Fruit fly (Drosophila melanogaster) whole organism, embryonic: ENCODE measurements around the gene CRIF.

ENCODE experiments used
- CG10267 ChIP-seq: fragments of 200-800 bp; sonication (Bioruptor generic); optimal IDR thresholded peaks from 2 replicates; lab custom pipeline; 2018; ENCODE audit warnings: missing biosample characterization, mild to moderate bottlenecking, missing genetic modification characterization, moderate library complexity
- CG10565 ChIP-seq: fragments of 200-800 bp; sonication (Bioruptor generic); optimal IDR thresholded peaks from 3 replicates; lab custom pipeline; 2016; ENCODE audit warnings: missing biosample characterization, mild to moderate bottlenecking, missing genetic modification characterization
- CG11247 ChIP-seq: fragments of 200-800 bp; sonication (Bioruptor generic); IDR thresholded peaks from 2 replicates; pipeline ENCODE4 v1.3.6; 2022; ENCODE audit warnings: missing biosample characterization, missing genetic modification characterization
- CG12659 ChIP-seq: fragments of 200-800 bp; sonication (Bioruptor generic); optimal IDR thresholded peaks from 3 replicates; lab custom pipeline; 2017; ENCODE audit warnings: mild to moderate bottlenecking, missing biosample characterization, missing genetic modification reagents, missing genetic modification characterization
- CG14014 ChIP-seq: fragments of 200-800 bp; sonication (Bioruptor generic); IDR thresholded peaks from 2 replicates; pipeline ENCODE4 v1.3.6; 2022; ENCODE audit warnings: missing biosample characterization, missing genetic modification characterization
- CG16779 ChIP-seq: fragments of 200-800 bp; sonication (Bioruptor generic); IDR thresholded peaks from 2 replicates; pipeline ENCODE4 v1.3.6; 2022; ENCODE audit warnings: missing biosample characterization, missing genetic modification characterization
- CG17359 ChIP-seq: fragments of 200-800 bp; sonication (Bioruptor generic); optimal IDR thresholded peaks from 3 replicates; lab custom pipeline; 2018; ENCODE audit warnings: missing biosample characterization, mild to moderate bottlenecking, missing genetic modification characterization, moderate library complexity
- CG18011 ChIP-seq: fragments of 200-800 bp; sonication (Bioruptor generic); optimal IDR thresholded peaks from 2 replicates; lab custom pipeline; 2017; ENCODE audit warnings: missing biosample characterization, missing genetic modification characterization, mild to moderate bottlenecking, moderate library complexity, missing genotype
- CG18619 ChIP-seq: fragments of 200-800 bp; sonication (Bioruptor generic); optimal IDR thresholded peaks from 3 replicates; lab custom pipeline; 2017; ENCODE audit warnings: missing biosample characterization, mild to moderate bottlenecking, missing genetic modification characterization
- CG18764 ChIP-seq: fragments of 200-800 bp; sonication (Bioruptor generic); optimal IDR thresholded peaks from 3 replicates; lab custom pipeline; 2016; ENCODE audit warnings: missing biosample characterization, missing genetic modification characterization
- CG2202 ChIP-seq: fragments of 200-800 bp; sonication (Bioruptor generic); optimal IDR thresholded peaks from 2 replicates; lab custom pipeline; 2018; ENCODE audit warnings: missing biosample characterization, mild to moderate bottlenecking, missing genetic modification characterization
- CG2889 ChIP-seq: fragments of 200-800 bp; sonication (Bioruptor generic); IDR thresholded peaks from 3 replicates; pipeline ENCODE4 v1.3.6; 2022; ENCODE audit warnings: missing biosample characterization, missing genetic modification characterization
- CG30020 ChIP-seq: fragments of 200-800 bp; optimal IDR thresholded peaks from 2 replicates; lab custom pipeline; 2019; ENCODE audit warnings: missing biosample characterization, mild to moderate bottlenecking, missing genetic modification characterization, moderate library complexity
- CG30403 ChIP-seq: fragments of 200-800 bp; sonication (Bioruptor generic); optimal IDR thresholded peaks from 3 replicates; lab custom pipeline; 2016; ENCODE audit warnings: missing biosample characterization, missing genetic modification characterization
- CG3281 ChIP-seq: fragments of 200-800 bp; sonication (Bioruptor generic); optimal IDR thresholded peaks from 3 replicates; lab custom pipeline; 2017; ENCODE audit warnings: missing biosample characterization, mild to moderate bottlenecking, missing genetic modification characterization
- CG43689 ChIP-seq: fragments of 200-800 bp; sonication (Bioruptor generic); IDR thresholded peaks from 2 replicates; pipeline ENCODE4 v1.3.6; 2022; ENCODE audit warnings: missing biosample characterization, missing genetic modification characterization
- CG6813 ChIP-seq: fragments of 200-800 bp; sonication (Bioruptor generic); optimal IDR thresholded peaks from 2 replicates; lab custom pipeline; 2017; ENCODE audit warnings: missing biosample characterization, missing genetic modification characterization, mild to moderate bottlenecking, moderate library complexity, missing genetic modification reagents
- CG6854 ChIP-seq: fragments of 200-800 bp; sonication (Bioruptor generic); optimal IDR thresholded peaks from 3 replicates; lab custom pipeline; 2017; ENCODE audit warnings: missing biosample characterization, mild to moderate bottlenecking, missing genetic modification characterization
- CG7928 ChIP-seq: fragments of 200-800 bp; sonication (Bioruptor generic); optimal IDR thresholded peaks from 2 replicates; lab custom pipeline; 2017; ENCODE audit warnings: missing biosample characterization, mild to moderate bottlenecking, missing genetic modification characterization
- CG9876 ChIP-seq: fragments of 200-800 bp; sonication (Bioruptor generic); optimal IDR thresholded peaks from 2 replicates; lab custom pipeline; 2016; ENCODE audit warnings: missing biosample characterization, missing genetic modification characterization
- Camta ChIP-seq: fragments of 200-800 bp; sonication (Bioruptor generic); optimal IDR thresholded peaks from 2 replicates; lab custom pipeline; 2016; ENCODE audit warnings: missing biosample characterization, missing genetic modification characterization
- Doc3 ChIP-seq: fragments of 200-800 bp; sonication (Bioruptor generic); IDR thresholded peaks from 3 replicates; pipeline ENCODE4 v1.3.6; 2022; ENCODE audit warnings: missing biosample characterization, missing genetic modification characterization; ENCODE audit not compliant: partially characterized antibody
- E2f2 ChIP-seq: fragments of 200-800 bp; sonication (Bioruptor generic); IDR thresholded peaks from 2 replicates; pipeline ENCODE4 v1.3.6; 2022; ENCODE audit warnings: missing biosample characterization, missing genetic modification characterization
- Elba2 ChIP-seq: fragments of 200-800 bp; sonication (Bioruptor generic); optimal IDR thresholded peaks from 3 replicates; lab custom pipeline; 2016; ENCODE audit warnings: missing biosample characterization, missing genetic modification characterization
- Gug ChIP-seq: fragments of 200-800 bp; sonication (Bioruptor generic); IDR thresholded peaks from 4 replicates; pipeline ENCODE4 v1.3.6; 2022; ENCODE audit warnings: missing biosample characterization, missing genetic modification characterization
- HmgD ChIP-seq: fragments of 200-800 bp; sonication (Bioruptor generic); optimal IDR thresholded peaks from 3 replicates; lab custom pipeline; 2016; ENCODE audit warnings: missing biosample characterization, missing genetic modification characterization
- NfI ChIP-seq: fragments of 200-800 bp; sonication (Bioruptor generic); optimal IDR thresholded peaks from 3 replicates; lab custom pipeline; 2018; ENCODE audit warnings: missing biosample characterization, mild to moderate bottlenecking, missing genetic modification characterization, moderate library complexity
- Oaz ChIP-seq: fragments of 200-800 bp; sonication (Bioruptor generic); IDR thresholded peaks from 2 replicates; pipeline ENCODE4 v1.3.6; 2022; ENCODE audit warnings: missing biosample characterization, missing genetic modification characterization
- Sin3A ChIP-seq: fragments of >200 bp; optimal IDR thresholded peaks from 2 replicates; lab custom pipeline; 2018
- Sry-δ ChIP-seq: fragments of 200-800 bp; sonication (Bioruptor generic); optimal IDR thresholded peaks from 2 replicates; lab custom pipeline; 2016; ENCODE audit warnings: missing biosample characterization, missing genetic modification characterization
- Trl ChIP-seq, 3 experiments: fragments of >200 bp in 2 of 3; fragments of 200-800 bp in 1 of 3; sonication (Bioruptor generic) in 1 of 3; optimal IDR thresholded peaks; 2 replicates in 1 of 3; 3 replicates in 2 of 3; lab custom pipeline; 2016 to 2017; ENCODE audit warnings: missing biosample characterization in 1 of 3, missing genetic modification characterization in 1 of 3
- ap ChIP-seq: fragments of 200-800 bp; sonication (Bioruptor generic); IDR thresholded peaks from 2 replicates; pipeline ENCODE4 v1.3.6; 2022; ENCODE audit warnings: missing biosample characterization, missing genetic modification characterization
- cas ChIP-seq: fragments of 200-800 bp; sonication (Bioruptor generic); IDR thresholded peaks from 2 replicates; pipeline ENCODE4 v1.3.6; 2022; ENCODE audit warnings: missing biosample characterization, missing genetic modification characterization
- cwo ChIP-seq: fragments of 200-800 bp; sonication (Bioruptor generic); optimal IDR thresholded peaks from 3 replicates; lab custom pipeline; 2017; ENCODE audit warnings: missing biosample characterization, missing genetic modification characterization, mild to moderate bottlenecking, moderate library complexity, missing genetic modification reagents
- dpn ChIP-seq, 2 experiments: fragments of 200-800 bp; sonication (Bioruptor generic); optimal IDR thresholded peaks; 3 replicates each; lab custom pipeline; 2016; ENCODE audit warnings: missing biosample characterization in 2 of 2, missing genetic modification characterization in 2 of 2
- dysf ChIP-seq: fragments of 200-800 bp; sonication (Bioruptor generic); IDR thresholded peaks from 3 replicates; pipeline ENCODE4 v1.3.6; 2022; ENCODE audit warnings: missing biosample characterization, missing genetic modification characterization
- gro ChIP-seq: fragments of 200-800 bp; sonication (Bioruptor generic); optimal IDR thresholded peaks from 2 replicates; lab custom pipeline; 2016; ENCODE audit warnings: missing biosample characterization, missing genetic modification characterization
- ham ChIP-seq: fragments of 200-800 bp; sonication (Bioruptor generic); IDR thresholded peaks from 2 replicates; pipeline ENCODE4 v1.3.6; 2022; ENCODE audit warnings: missing biosample characterization, missing genetic modification characterization
- kay ChIP-seq: fragments of 200-800 bp; sonication (Bioruptor generic); optimal IDR thresholded peaks from 2 replicates; lab custom pipeline; 2016; ENCODE audit warnings: missing biosample characterization, missing genetic modification characterization
- nerfin-1 ChIP-seq: fragments of 200-800 bp; sonication (Bioruptor generic); optimal IDR thresholded peaks from 3 replicates; lab custom pipeline; 2019; ENCODE audit warnings: missing biosample characterization, mild to moderate bottlenecking, missing genetic modification characterization, moderate library complexity
- odd ChIP-seq: fragments of 200-800 bp; sonication (Bioruptor generic); optimal IDR thresholded peaks from 2 replicates; lab custom pipeline; 2017; ENCODE audit warnings: missing biosample characterization, mild to moderate bottlenecking, missing genetic modification characterization
- peb ChIP-seq: fragments of 200-800 bp; sonication (Bioruptor generic); IDR thresholded peaks from 2 replicates; pipeline ENCODE4 v1.3.6; 2022; ENCODE audit warnings: missing biosample characterization, missing genetic modification characterization
- pnt ChIP-seq: fragments of 200-800 bp; sonication (Bioruptor generic); optimal IDR thresholded peaks from 3 replicates; lab custom pipeline; 2016; ENCODE audit warnings: missing biosample characterization, missing genetic modification characterization
- sob ChIP-seq: fragments of 200-800 bp; sonication (Bioruptor generic); IDR thresholded peaks from 2 replicates; pipeline ENCODE4 v1.3.6; 2022; ENCODE audit warnings: missing biosample characterization, missing genetic modification characterization
- sug ChIP-seq: fragments of 200-800 bp; optimal IDR thresholded peaks from 2 replicates; lab custom pipeline; 2019; ENCODE audit warnings: missing biosample characterization, mild to moderate bottlenecking, missing genetic modification characterization, moderate library complexity
- tio ChIP-seq: fragments of 200-800 bp; sonication (Bioruptor generic); optimal IDR thresholded peaks from 2 replicates; lab custom pipeline; 2017; ENCODE audit warnings: missing biosample characterization, missing genetic modification characterization, inconsistent platforms
- tna ChIP-seq: fragments of 200-800 bp; sonication (Bioruptor generic); IDR thresholded peaks from 2 replicates; pipeline ENCODE4 v1.3.6; 2022; ENCODE audit warnings: missing biosample characterization, missing genetic modification characterization; ENCODE audit not compliant: partially characterized antibody
- trem ChIP-seq: fragments of 200-800 bp; optimal IDR thresholded peaks from 3 replicates; lab custom pipeline; 2019; ENCODE audit warnings: missing biosample characterization, mild to moderate bottlenecking, missing genetic modification characterization, moderate library complexity

The CRIF gene

DNA sequence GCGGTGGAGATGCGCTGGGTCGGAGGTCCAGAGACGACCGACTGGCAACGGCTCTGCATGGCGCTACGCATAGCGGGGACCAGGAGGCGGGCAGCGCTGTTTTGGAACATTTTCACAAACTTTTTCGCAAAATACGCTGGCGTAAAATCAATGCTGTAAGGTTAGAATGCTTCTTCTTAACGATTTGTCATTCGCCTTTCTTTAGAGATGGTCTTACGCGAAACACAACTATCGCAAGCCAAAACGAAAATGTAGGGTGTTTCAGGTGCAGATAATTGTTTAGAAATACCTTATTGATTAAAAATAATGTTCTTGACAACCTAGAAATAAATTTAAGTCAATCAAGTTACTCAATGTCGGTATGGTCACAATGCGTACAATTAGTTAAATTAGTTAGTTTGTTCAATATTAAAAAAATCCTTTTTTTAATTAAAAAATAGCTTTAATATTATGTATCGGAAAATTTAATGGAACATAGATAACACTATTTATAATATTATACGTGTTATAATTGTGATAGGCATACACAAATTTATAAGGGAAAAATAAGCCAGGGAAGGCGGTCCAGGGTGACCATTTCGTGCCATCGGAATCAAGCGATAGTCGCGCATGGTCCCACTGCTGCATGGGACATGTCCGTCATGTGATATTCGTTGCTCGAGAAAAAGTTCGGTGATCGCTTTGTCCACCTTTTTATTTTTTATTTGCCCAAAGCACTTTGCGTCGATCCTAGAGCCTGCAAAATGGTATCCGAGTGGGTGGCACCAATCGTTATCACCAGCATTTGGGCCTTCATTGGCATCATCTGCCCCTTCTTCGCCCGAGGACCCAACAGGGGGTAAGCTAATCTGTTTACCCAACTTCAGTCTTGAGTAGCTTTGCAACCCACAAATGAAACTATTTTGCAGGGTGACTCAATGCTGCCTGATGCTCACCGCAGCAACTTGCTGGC, 29.2 kb downstream of the CRIF start, which contains the start of the genes COX8 and VhaM9.7-b (continued):
- TF ChIP-seq CG3281: peak; percentile 45
- peak; percentile 66 for TF ChIP-seq Doc3 (GFP tag; lab: Robert Waterston, UW)
- no peak for TF ChIP-seq odd (GFP tag; lab: Kevin White, UChicago)
- TF ChIP-seq peb: no peak
- TF ChIP-seq CG18619 (GFP tag; lab: Kevin White, UChicago): peak; percentile 40
- TF ChIP-seq NfI (GFP tag; lab: Kevin White, UChicago): peak; percentile 65
- 0 out of 3 replicates have a peak, but pooled peaks have one; percentile 22 for TF ChIP-seq CG2889 (GFP tag; lab: Robert Waterston, UW)
- peak; percentile 79 for TF ChIP-seq CG12659 (GFP tag; lab: Kevin White, UChicago)
- peak; percentile 81 for TF ChIP-seq CG30403 (GFP tag; lab: Kevin White, UChicago)
- TF ChIP-seq cas: no peak
- 0 out of 3 replicates have a peak, but pooled peaks have one; percentile 57 for TF ChIP-seq dysf (GFP tag; lab: Robert Waterston, UW)
- TF ChIP-seq Camta: peak; percentile 36
- peak; percentile 20 for TF ChIP-seq kay (GFP tag; lab: Kevin White, UChicago)
- TF ChIP-seq CG10565 (GFP tag; lab: Kevin White, UChicago): no peak
- peak; percentile 67 for TF ChIP-seq sob (GFP tag; lab: Robert Waterston, UW)
- TF ChIP-seq Oaz (GFP tag; lab: Robert Waterston, UW): no peak
- TF ChIP-seq CG17359 (tag; lab: Kevin White, UChicago): peak; percentile 45
- peak; percentile 78 for TF ChIP-seq sug (tag; lab: Kevin White, UChicago)
- peak; percentile 21 for TF ChIP-seq HmgD (GFP tag; lab: Kevin White, UChicago)
- no peak for TF ChIP-seq ham (GFP tag; lab: Robert Waterston, UW)
- no peak for TF ChIP-seq CG6813 (GFP tag; lab: Kevin White, UChicago)
- peak; percentile 76 for TF ChIP-seq CG18011 (GFP tag; lab: Kevin White, UChicago)
- TF ChIP-seq CG18764 (GFP tag; lab: Kevin White, UChicago): peak; percentile 62
- peak; percentile 62 for TF ChIP-seq CG10267 (tag; lab: Kevin White, UChicago)
- TF ChIP-seq CG43689 (GFP tag; lab: Robert Waterston, UW): no peak
- TF ChIP-seq cwo (GFP tag; lab: Kevin White, UChicago): no peak
- TF ChIP-seq Gug (GFP tag; lab: Robert Waterston, UW): peak; percentile 58; the same call in 2 of the 4 replicates
- no peak for TF ChIP-seq CG6854 (GFP tag; lab: Kevin White, UChicago)
- TF ChIP-seq CG30020: peak; percentile 75
- TF ChIP-seq CG14014 (GFP tag; lab: Robert Waterston, UW): no peak
- peak; percentile 54 to 68 for TF ChIP-seq dpn (GFP tag; optimal IDR thresholded peaks at IDR 0.05; lab: Kevin White, UChicago)
- TF ChIP-seq CG2202 (tag; lab: Kevin White, UChicago): no peak
- peak; percentile 25 for TF ChIP-seq CG7928
- TF ChIP-seq Elba2 (GFP tag; lab: Kevin White, UChicago): peak; percentile 42
- peak; percentile 40 for TF ChIP-seq trem (tag; lab: Kevin White, UChicago)
- no peak for TF ChIP-seq CG11247 (GFP tag; lab: Robert Waterston, UW)
- TF ChIP-seq CG16779: peak; percentile 48; the same call in 1 of the 2 replicates
- no peak for TF ChIP-seq Trl (optimal IDR thresholded peaks at IDR 0.05; lab: Kevin White, UChicago)
- peak; percentile 70 for TF ChIP-seq Trl (GFP tag; optimal IDR thresholded peaks at IDR 0.05; lab: Kevin White, UChicago)
- TF ChIP-seq Sin3A (lab: Kevin White, UChicago): peak; percentile 73
- TF ChIP-seq tio (GFP tag; lab: Kevin White, UChicago): peak; percentile 27
- no peak for TF ChIP-seq gro (GFP tag; lab: Kevin White, UChicago)
- 0 out of 2 replicates have a peak, but pooled peaks have one; percentile 28 for TF ChIP-seq tna
- TF ChIP-seq pnt (GFP tag; lab: Kevin White, UChicago): peak; percentile 59
- TF ChIP-seq E2f2 (GFP tag; lab: Robert Waterston, UW): 0 out of 2 replicates have a peak, but pooled peaks have one; percentile 30
- TF ChIP-seq CG9876: peak; percentile 53
- TF ChIP-seq ap (GFP tag; lab: Robert Waterston, UW): no peak
- TF ChIP-seq Sry-δ (GFP tag; lab: Kevin White, UChicago): peak; percentile 93
- no peak for TF ChIP-seq nerfin-1 (tag; lab: Kevin White, UChicago)
